Fruit fly (Drosophila melanogaster) whole organism, adult: ENCODE data around the gene CG32115.

ENCODE experiments used
- CG11617 ChIP-seq: fragments of 200-800 bp; sonication (Bioruptor generic); optimal IDR thresholded peaks from 2 replicates; lab custom pipeline; 2017; ENCODE audit warnings: mild to moderate bottlenecking, missing biosample characterization, missing genetic modification reagents, missing genetic modification characterization
- CG12768 ChIP-seq: fragments of 200-800 bp; sonication (Bioruptor generic); optimal IDR thresholded peaks from 2 replicates; lab custom pipeline; 2017; ENCODE audit warnings: missing biosample characterization, missing genetic modification characterization, mild to moderate bottlenecking, moderate library complexity, missing genetic modification reagents
- CG14711 ChIP-seq: fragments of 200-800 bp; sonication (Bioruptor generic); optimal IDR thresholded peaks from 2 replicates; lab custom pipeline; 2018; ENCODE audit warnings: missing biosample characterization, mild to moderate bottlenecking, missing genetic modification characterization, moderate library complexity
- CG1620 ChIP-seq: fragments of 200-800 bp; sonication (Bioruptor generic); optimal IDR thresholded peaks from 2 replicates; lab custom pipeline; 2016; ENCODE audit warnings: missing biosample characterization, missing genetic modification characterization
- CG33017 ChIP-seq: fragments of 200-800 bp; sonication (Bioruptor generic); optimal IDR thresholded peaks from 2 replicates; lab custom pipeline; 2018; ENCODE audit warnings: missing biosample characterization, mild to moderate bottlenecking, missing genetic modification characterization, moderate library complexity
- CG5204 ChIP-seq: fragments of 200-800 bp; sonication (Bioruptor generic); optimal IDR thresholded peaks from 2 replicates; lab custom pipeline; 2016; ENCODE audit warnings: missing biosample characterization, missing genetic modification characterization
- CG7045 ChIP-seq: fragments of 200-800 bp; sonication (Bioruptor generic); optimal IDR thresholded peaks from 2 replicates; lab custom pipeline; 2017; ENCODE audit warnings: missing biosample characterization, mild to moderate bottlenecking, missing genetic modification characterization
- CG7101 ChIP-seq: fragments of 200-800 bp; sonication (Bioruptor generic); optimal IDR thresholded peaks from 2 replicates; lab custom pipeline; 2018; ENCODE audit warnings: missing biosample characterization, mild to moderate bottlenecking, missing genetic modification characterization, moderate library complexity
- Clk ChIP-seq: fragments of 200-800 bp; sonication (Bioruptor generic); optimal IDR thresholded peaks from 2 replicates; lab custom pipeline; 2017; ENCODE audit warnings: missing biosample characterization, missing genetic modification characterization
- Crg-1 ChIP-seq: fragments of 200-800 bp; sonication (Bioruptor generic); optimal IDR thresholded peaks from 2 replicates; lab custom pipeline; 2016; ENCODE audit warnings: missing biosample characterization, missing genetic modification characterization
- Hr96 ChIP-seq: fragments of 200-800 bp; sonication (Bioruptor generic); optimal IDR thresholded peaks from 2 replicates; lab custom pipeline; 2016; ENCODE audit warnings: missing biosample characterization, missing genetic modification characterization
- Mnt ChIP-seq: fragments of 200-800 bp; sonication (Bioruptor generic); optimal IDR thresholded peaks from 2 replicates; lab custom pipeline; 2016; ENCODE audit warnings: missing biosample characterization, mild to moderate bottlenecking, missing genetic modification characterization
- bab1 ChIP-seq: fragments of 200-800 bp; sonication (Bioruptor generic); optimal IDR thresholded peaks from 3 replicates; lab custom pipeline; 2019; ENCODE audit warnings: missing biosample characterization, mild to moderate bottlenecking, missing genetic modification characterization, moderate library complexity
- cic ChIP-seq: fragments of 200-800 bp; sonication (Bioruptor generic); optimal IDR thresholded peaks from 2 replicates; lab custom pipeline; 2017; ENCODE audit warnings: missing biosample characterization, mild to moderate bottlenecking, missing genetic modification characterization, moderate library complexity
- cnc ChIP-seq, 2 experiments: fragments of >200 bp; optimal IDR thresholded peaks; 2 replicates each; lab custom pipeline; 2017
- kay ChIP-seq: fragments of 200-800 bp; sonication (Bioruptor generic); peaks from one replicate; lab custom pipeline; 2016; ENCODE audit warnings: missing biosample characterization, missing genetic modification characterization, borderline replicate concordance
- ovo ChIP-seq: fragments of 200-800 bp; sonication (Bioruptor generic); optimal IDR thresholded peaks from 2 replicates; lab custom pipeline; 2016; ENCODE audit warnings: missing biosample characterization, missing genetic modification characterization
- pad ChIP-seq: fragments of 200-800 bp; sonication (Bioruptor generic); optimal IDR thresholded peaks from 3 replicates; lab custom pipeline; 2017; ENCODE audit warnings: missing biosample characterization, missing genetic modification characterization, mild to moderate bottlenecking, moderate library complexity, missing genetic modification reagents
- tj ChIP-seq: fragments of 200-800 bp; sonication (Bioruptor generic); optimal IDR thresholded peaks from 3 replicates; lab custom pipeline; 2017; ENCODE audit warnings: missing biosample characterization, mild to moderate bottlenecking, missing genetic modification characterization, moderate library complexity
- toe ChIP-seq: fragments of 200-800 bp; sonication (Bioruptor generic); optimal IDR thresholded peaks from 2 replicates; lab custom pipeline; 2016; ENCODE audit warnings: missing biosample characterization, missing genetic modification characterization

CG32115 gene

dm6 chr3L:12913609-12914266, at the start of gene CG32115:
Gene CG32115 (minus strand): TSS chr3L:12913646.
- TF ChIP-seq CG33017 (tag; lab: Kevin White, UChicago) (peak; percentile 97), bab1 (GFP tag; lab: Kevin White, UChicago) (peak; percentile 93), cnc (optimal IDR thresholded peaks at IDR 0.05; lab: Kevin White, UChicago) (no peak), CG7045 (GFP tag; lab: Kevin White, UChicago) (peak; percentile 97), toe (peak; percentile 86), CG11617 (GFP tag; lab: Kevin White, UChicago) (peak; percentile 93), CG5204 (GFP tag; lab: Kevin White, UChicago) (peak; percentile 93), Hr96 (GFP tag; lab: Kevin White, UChicago) (peak; percentile 80), Mnt (GFP tag; lab: Kevin White, UChicago) (peak; percentile 68), kay (GFP tag; lab: Kevin White, UChicago) (peak; percentile 93), ovo (GFP tag; lab: Kevin White, UChicago) (peak; percentile 59), CG14711 (peak; percentile 95), CG12768 (peak; percentile 98), CG7101 (tag; lab: Kevin White, UChicago) (peak; percentile 97), cic (GFP tag; lab: Kevin White, UChicago) (peak; percentile 74), Crg-1 (peak; percentile 73), tj (GFP tag; lab: Kevin White, UChicago) (peak; percentile 75), pad (peak; percentile 86), CG1620 (peak; percentile 66), Clk (peak; percentile 95)

- TF ChIP-seq bab1 (GFP tag; lab: Kevin White, UChicago) (no peak), cnc (optimal IDR thresholded peaks at IDR 0.05; lab: Kevin White, UChicago) (no peak), CG7045 (GFP tag; lab: Kevin White, UChicago) (no peak), toe (no peak), kay (GFP tag; lab: Kevin White, UChicago) (no peak), CG33017 (tag; lab: Kevin White, UChicago) (no peak), Crg-1 (no peak), pad (no peak), CG1620 (no peak), Hr96 (GFP tag; lab: Kevin White, UChicago) (no peak), CG14711 (no peak), CG12768 (no peak), CG11617 (GFP tag; lab: Kevin White, UChicago) (no peak), CG5204 (GFP tag; lab: Kevin White, UChicago) (no peak), CG7101 (tag; lab: Kevin White, UChicago) (no peak), tj (GFP tag; lab: Kevin White, UChicago) (no peak), cic (GFP tag; lab: Kevin White, UChicago) (no peak), Mnt (GFP tag; lab: Kevin White, UChicago) (no peak)
Measured at dm6 chr3L:12954547-12954946, 41.1 kb upstream of the CG32115 start, which contains the start of gene CG10752. Gene CG10752 (minus strand): TSS chr3L:12954647.

- no peak for TF ChIP-seq CG7045 (GFP tag; lab: Kevin White, UChicago)
- no peak for TF ChIP-seq Mnt (GFP tag; lab: Kevin White, UChicago)
- no peak for TF ChIP-seq toe
- TF ChIP-seq CG11617 (GFP tag; lab: Kevin White, UChicago) = no peak
- no peak for TF ChIP-seq Crg-1
- TF ChIP-seq kay (GFP tag; lab: Kevin White, UChicago) = no peak
- no peak for TF ChIP-seq CG14711
- no peak for TF ChIP-seq tj (GFP tag; lab: Kevin White, UChicago)
- no peak for TF ChIP-seq CG33017 (tag; lab: Kevin White, UChicago)
- no peak for TF ChIP-seq CG12768
- TF ChIP-seq CG1620 = no peak
- TF ChIP-seq Clk = no peak
- TF ChIP-seq pad = no peak
- no peak for TF ChIP-seq bab1 (GFP tag; lab: Kevin White, UChicago)
- TF ChIP-seq CG5204 (GFP tag; lab: Kevin White, UChicago) = no peak
- TF ChIP-seq Hr96 (GFP tag; lab: Kevin White, UChicago) = no peak
- TF ChIP-seq ovo (GFP tag; lab: Kevin White, UChicago) = no peak
- TF ChIP-seq cnc (optimal IDR thresholded peaks at IDR 0.05; lab: Kevin White, UChicago) = no peak
- no peak for TF ChIP-seq CG7101 (tag; lab: Kevin White, UChicago)
- no peak for TF ChIP-seq cic (GFP tag; lab: Kevin White, UChicago)
Measured at dm6 chr3L:12949386-12949785, 35.9 kb upstream of the CG32115 start.

DNA sequence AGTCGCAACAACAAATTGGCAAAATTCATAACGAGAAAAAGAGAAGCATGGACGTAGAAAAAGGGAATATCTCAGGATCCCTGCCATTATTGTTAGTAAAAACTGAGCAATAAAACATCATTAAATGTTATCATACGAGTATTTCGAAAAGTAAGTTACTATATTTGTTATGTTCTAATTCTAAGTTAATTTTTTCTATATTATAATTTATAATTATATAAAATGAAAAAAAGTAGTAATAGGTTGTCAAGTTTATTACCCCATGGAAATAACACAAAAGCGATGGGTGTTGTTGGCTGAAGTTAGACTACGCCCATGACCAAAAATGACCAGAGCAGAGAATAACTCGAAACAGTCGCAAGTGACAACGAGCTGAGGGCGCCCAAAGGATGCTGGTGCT, 2.0 kb upstream of the CG32115 start:
- TF ChIP-seq Mnt (GFP tag; lab: Kevin White, UChicago) (no peak), CG14711 (no peak), cic (GFP tag; lab: Kevin White, UChicago) (no peak), ovo (GFP tag; lab: Kevin White, UChicago) (no peak), pad (no peak), CG1620 (no peak), CG5204 (GFP tag; lab: Kevin White, UChicago) (no peak), cnc (optimal IDR thresholded peaks at IDR 0.05; lab: Kevin White, UChicago) (no peak), CG33017 (tag; lab: Kevin White, UChicago) (no peak), kay (GFP tag; lab: Kevin White, UChicago) (no peak), CG7045 (GFP tag; lab: Kevin White, UChicago) (no peak)

DNA sequence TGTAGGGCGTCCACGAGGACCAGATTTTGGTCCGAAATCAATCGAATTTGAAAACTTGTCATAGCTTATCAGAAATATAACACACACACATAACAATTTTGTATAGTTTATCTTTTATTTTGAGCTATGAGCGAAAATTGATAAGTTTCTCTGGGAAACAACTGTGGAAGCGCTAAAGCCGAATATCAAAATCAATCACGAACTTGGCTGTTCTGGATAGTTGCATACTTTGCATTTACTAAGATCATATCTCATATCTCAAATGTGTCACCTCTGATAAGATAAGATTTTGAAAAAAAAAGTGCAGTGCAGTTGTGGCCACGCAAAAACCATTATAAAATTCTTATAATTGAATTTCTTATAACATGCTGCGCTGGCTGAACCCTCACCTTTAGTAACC, 9.8 kb downstream of the CG32115 start, which contains the start of gene CG32117:
CG32117 (minus strand) TSS at position 101 of the 400 bp plus-strand sequence.
- no peak for TF ChIP-seq CG7101 (tag; lab: Kevin White, UChicago)
- TF ChIP-seq toe = no peak
